Worm (Caenorhabditis elegans): ENCODE results near the gene ndub-5.

Gene ndub-5

DNA sequence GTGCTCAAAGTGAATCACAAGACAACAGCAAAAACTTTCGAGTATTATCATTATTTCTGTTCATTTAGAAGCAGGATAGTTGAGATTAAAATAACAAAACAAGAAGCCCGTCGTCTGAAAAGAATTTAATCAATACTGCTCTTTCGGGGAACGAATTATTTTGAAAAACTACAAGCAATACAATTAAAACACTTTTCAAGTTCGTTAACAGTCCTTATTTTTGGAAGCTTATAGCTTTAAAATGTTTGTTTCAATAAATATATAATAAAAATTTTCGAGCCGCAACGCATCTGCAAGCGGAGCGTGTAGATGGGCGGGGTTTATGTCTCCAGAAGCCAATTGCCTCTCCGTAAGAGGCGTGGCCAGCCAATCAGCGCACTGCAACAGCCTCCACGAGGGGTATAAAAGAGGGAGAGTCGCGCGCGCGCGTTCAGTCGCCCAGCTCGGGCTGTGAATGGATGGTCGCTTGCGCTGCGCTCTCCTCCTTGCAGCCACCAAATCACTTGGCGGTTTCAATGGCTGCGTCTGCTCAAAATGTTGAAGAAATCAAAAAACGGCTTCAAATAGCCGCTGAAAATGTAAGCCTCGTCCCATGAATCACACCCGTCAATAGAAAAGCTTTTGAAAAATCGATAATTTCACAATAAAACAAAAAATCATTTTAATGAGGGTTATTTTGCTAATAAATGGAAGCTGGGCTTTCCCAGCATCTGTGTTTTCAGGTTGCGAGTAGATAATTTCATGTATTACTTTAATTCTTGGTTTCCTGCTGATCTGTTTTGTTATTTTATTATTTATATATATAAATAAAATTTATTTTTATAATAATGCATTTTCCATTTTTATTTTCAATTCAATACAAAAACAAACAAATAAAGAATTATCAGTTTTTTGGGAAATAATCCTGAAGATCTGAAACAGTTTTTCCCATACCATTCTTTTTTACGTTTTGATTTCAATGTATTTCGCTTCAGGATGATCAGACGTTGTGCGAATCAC, 30.1 kb downstream of the ndub-5 start, which contains the start of the genes ift-43 and mdt-26 (continued):
- TF ChIP-seq hsf-1 (GFP tag; IDR thresholded peaks at IDR 0.05), result no peak
- TF ChIP-seq sptf-2 (GFP tag; optimal IDR thresholded peaks at IDR 0.05), result peak; percentile 98
- TF ChIP-seq F33H1.4 (GFP tag; IDR thresholded peaks at IDR 0.05), result 0 out of 2 replicates have a peak, but pooled peaks have one; percentile 43
- TF ChIP-seq nfya-1 (tag; optimal IDR thresholded peaks at IDR 0.05; ENCODE audit: borderline replicate concordance, insufficient read depth), result no peak
- TF ChIP-seq rcor-1 (GFP tag; IDR thresholded peaks at IDR 0.05), result no peak; the same call in 1 of the 2 replicates
- TF ChIP-seq hrde-1 (tag; optimal IDR thresholded peaks at IDR 0.05; ENCODE audit: borderline replicate concordance), result no peak
- no peak for TF ChIP-seq aptf-3 (GFP tag; IDR thresholded peaks at IDR 0.05)
- peak; percentile 55; the same call in 1 of the 2 replicates for TF ChIP-seq bed-2 (GFP tag; IDR thresholded peaks at IDR 0.05)
- TF ChIP-seq F22D6.2 (tag; optimal IDR thresholded peaks at IDR 0.05), result peak; percentile 24
- TF ChIP-seq T07F8.4 (tag; optimal IDR thresholded peaks at IDR 0.05), result peak; percentile 32
- TF ChIP-seq rec-8 (tag; optimal IDR thresholded peaks at IDR 0.05), result peak; percentile 11 to 40
- TF ChIP-seq sdz-38 (tag; optimal IDR thresholded peaks at IDR 0.05), result peak; percentile 16
- TF ChIP-seq athp-1 (tag; optimal IDR thresholded peaks at IDR 0.05), result no peak
- no peak for TF ChIP-seq F37B4.10 (GFP tag; IDR thresholded peaks at IDR 0.05)
- TF ChIP-seq ceh-91 (GFP tag; IDR thresholded peaks at IDR 0.05), result 0 out of 2 replicates have a peak, but pooled peaks have one; percentile 13
- peak; percentile 62 for TF ChIP-seq madf-6 (GFP tag; IDR thresholded peaks at IDR 0.05)
- peak; percentile 6 for TF ChIP-seq rpc-1 (optimal IDR thresholded peaks at IDR 0.05)
- TF ChIP-seq rpc-1 (tag; optimal IDR thresholded peaks at IDR 0.05), result no peak
- peak; percentile 72 for TF ChIP-seq zim-3 (tag; optimal IDR thresholded peaks at IDR 0.05)
- no peak for TF ChIP-seq nhr-80 (tag; optimal IDR thresholded peaks at IDR 0.05)
- TF ChIP-seq ets-4 (GFP tag; optimal IDR thresholded peaks at IDR 0.05), result peak; percentile 49
- TF ChIP-seq lir-1 (GFP tag; conservative IDR thresholded peaks at IDR 0.05), result peak; percentile 48; the same call in 1 of the 2 replicates
- no peak for TF ChIP-seq mes-4 (tag; optimal IDR thresholded peaks at IDR 0.05)
- TF ChIP-seq T26A5.8 (tag; optimal IDR thresholded peaks at IDR 0.05), result no peak
- no peak for TF ChIP-seq lag-1 (GFP tag; IDR thresholded peaks at IDR 0.05)
- TF ChIP-seq akir-1 (GFP tag; optimal IDR thresholded peaks at IDR 0.05), result no peak
- TF ChIP-seq chd-7 (tag; optimal IDR thresholded peaks at IDR 0.05), result peak; percentile 73
- TF ChIP-seq zfh-2 (GFP tag; conservative IDR thresholded peaks at IDR 0.05), result peak; percentile 99
- no peak for TF ChIP-seq Y56A3A.18 (GFP tag; IDR thresholded peaks at IDR 0.05)
- TF ChIP-seq dpl-1 (GFP tag; optimal IDR thresholded peaks at IDR 0.05), result peak; percentile 40
- no peak for TF ChIP-seq ztf-22 (GFP tag; optimal IDR thresholded peaks at IDR 0.05)
- TF ChIP-seq hlh-26 (GFP tag; conservative IDR thresholded peaks at IDR 0.05), result no peak
- no peak for TF ChIP-seq tlf-1 (GFP tag; optimal IDR thresholded peaks at IDR 0.05)
- peak; percentile 25 for TF ChIP-seq ztf-18 (tag; optimal IDR thresholded peaks at IDR 0.05)
- TF ChIP-seq lin-40 (tag; optimal IDR thresholded peaks at IDR 0.05), result peak; percentile 87
- peak; percentile 79 for TF ChIP-seq madf-10 (tag; optimal IDR thresholded peaks at IDR 0.05)
- TF ChIP-seq nfya-2 (GFP tag; IDR thresholded peaks at IDR 0.05), result peak; percentile 100
- peak; percentile 67 for TF ChIP-seq lin-54 (GFP tag; optimal IDR thresholded peaks at IDR 0.05)
- peak; percentile 86; the same call in 1 of the 2 replicates for TF ChIP-seq egl-18 (GFP tag; IDR thresholded peaks at IDR 0.05)
- no peak for TF ChIP-seq F49E8.2 (tag; optimal IDR thresholded peaks at IDR 0.05; ENCODE audit: insufficient read depth)
- no peak for TF ChIP-seq let-607 (tag; optimal IDR thresholded peaks at IDR 0.05)
- peak; percentile 76 for TF ChIP-seq tbp1 (GFP tag; optimal IDR thresholded peaks at IDR 0.05)
- no peak for TF ChIP-seq attf-3 (GFP tag; conservative IDR thresholded peaks at IDR 0.05)
- TF ChIP-seq ztf-28 (GFP tag; IDR thresholded peaks at IDR 0.05), result peak; percentile 88
- TF ChIP-seq ztf-6 (GFP tag; IDR thresholded peaks at IDR 0.05), result peak; percentile 77
- no peak for TF ChIP-seq nhr-120 (GFP tag; IDR thresholded peaks at IDR 0.05)

Data from whole organism, young adult.